Worm (Caenorhabditis elegans) whole organism, L2 larva: ENCODE results near the gene vha-5.

Source experiments
- C34F6.9 ChIP-seq: fragments of 150-350 bp; optimal IDR thresholded peaks from 2 replicates; lab custom pipeline; 2014; ENCODE audit warnings: missing biosample characterization, missing genetic modification characterization
- F13H6.1 ChIP-seq: sonication (generic microtip); optimal IDR thresholded peaks from 2 replicates; lab custom pipeline; 2016; ENCODE audit warnings: missing genetic modification characterization, missing compliant biosample characterization
- ZK546.5 ChIP-seq: sonication (generic microtip); optimal IDR thresholded peaks from 2 replicates; lab custom pipeline; 2017; ENCODE audit warnings: missing biosample characterization, missing genetic modification characterization
- aly-2 ChIP-seq: fragments of 150-350 bp; optimal IDR thresholded peaks from 2 replicates; lab custom pipeline; 2014; ENCODE audit warnings: missing biosample characterization, missing genetic modification characterization
- ama-1 ChIP-seq: fragments of 150-350 bp; optimal IDR thresholded peaks from 2 replicates; lab custom pipeline; 2018; ENCODE audit warnings: inconsistent platforms
- ceh-16 ChIP-seq: fragments of 150-350 bp; optimal IDR thresholded peaks from 2 replicates; lab custom pipeline; 2014; ENCODE audit warnings: missing biosample characterization, missing genetic modification characterization
- crh-2 ChIP-seq: sonication (generic microtip); optimal IDR thresholded peaks from 2 replicates; lab custom pipeline; 2017; ENCODE audit warnings: missing biosample characterization, missing genetic modification characterization
- egl-27 ChIP-seq: sonication (generic microtip); optimal IDR thresholded peaks from 3 replicates; lab custom pipeline; 2017; ENCODE audit warnings: missing biosample characterization, missing genetic modification reagents, missing genetic modification characterization
- elt-1 ChIP-seq: fragments of 150-350 bp; optimal IDR thresholded peaks from 2 replicates; lab custom pipeline; 2014; ENCODE audit warnings: missing biosample characterization, missing genetic modification characterization
- elt-3 ChIP-seq: sonication (generic microtip); optimal IDR thresholded peaks from 2 replicates; lab custom pipeline; 2017; ENCODE audit warnings: missing biosample characterization, missing genetic modification characterization
- fos-1 ChIP-seq: fragments of 150-350 bp; optimal IDR thresholded peaks from 2 replicates; lab custom pipeline; 2014; ENCODE audit warnings: missing biosample characterization, missing genetic modification characterization
- gmeb-1 ChIP-seq: fragments of 150-350 bp; optimal IDR thresholded peaks from 2 replicates; lab custom pipeline; 2014; ENCODE audit warnings: missing biosample characterization, missing genetic modification characterization
- lin-13 ChIP-seq: fragments of 150-350 bp; optimal IDR thresholded peaks from 2 replicates; lab custom pipeline; 2014; ENCODE audit warnings: missing biosample characterization, missing genetic modification reagents, missing genetic modification characterization
- lin-39 ChIP-seq: fragments of 150-350 bp; optimal IDR thresholded peaks from 2 replicates; lab custom pipeline; 2014; ENCODE audit warnings: missing biosample characterization, missing genetic modification reagents, missing genetic modification characterization
- lsy-2 ChIP-seq, 2 experiments: fragments of 150-350 bp in 1 of 2; sonication (generic microtip) in 1 of 2; optimal IDR thresholded peaks; 2 replicates each; lab custom pipeline; 2014 to 2017; ENCODE audit warnings: missing biosample characterization in 2 of 2, missing genetic modification characterization in 2 of 2
- mbf-1 ChIP-seq: sonication (generic microtip); optimal IDR thresholded peaks from 2 replicates; lab custom pipeline; 2017; ENCODE audit warnings: missing biosample characterization, missing genetic modification characterization
- nhr-10 ChIP-seq: sonication (generic microtip); optimal IDR thresholded peaks from 2 replicates; lab custom pipeline; 2017; ENCODE audit warnings: missing biosample characterization, missing genetic modification characterization
- nhr-11 ChIP-seq: fragments of 150-350 bp; optimal IDR thresholded peaks from 2 replicates; lab custom pipeline; 2014; ENCODE audit warnings: missing biosample characterization, missing genetic modification characterization
- nhr-12 ChIP-seq: fragments of 150-350 bp; optimal IDR thresholded peaks from 2 replicates; lab custom pipeline; 2014; ENCODE audit warnings: missing biosample characterization, missing genetic modification characterization
- nhr-129 ChIP-seq: fragments of 150-350 bp; optimal IDR thresholded peaks from 2 replicates; lab custom pipeline; 2014; ENCODE audit warnings: missing biosample characterization, missing genetic modification characterization
- nhr-25 ChIP-seq: fragments of 150-350 bp; sonication (generic microtip); optimal IDR thresholded peaks from 3 replicates; lab custom pipeline; 2014; ENCODE audit warnings: missing biosample characterization, missing genetic modification characterization
- nhr-6 ChIP-seq: fragments of 150-350 bp; optimal IDR thresholded peaks from 2 replicates; lab custom pipeline; 2014; ENCODE audit warnings: missing biosample characterization, missing genetic modification characterization
- nhr-77 ChIP-seq: fragments of 150-350 bp; optimal IDR thresholded peaks from 2 replicates; lab custom pipeline; 2014; ENCODE audit warnings: missing biosample characterization, missing genetic modification characterization
- peb-1 ChIP-seq: fragments of 150-350 bp; optimal IDR thresholded peaks from 2 replicates; lab custom pipeline; 2014; ENCODE audit warnings: missing biosample characterization, missing genetic modification characterization
- skn-1 ChIP-seq: sonication (generic microtip); optimal IDR thresholded peaks from 2 replicates; lab custom pipeline; 2017; ENCODE audit warnings: missing biosample characterization, missing genetic modification characterization
- sma-3 ChIP-seq: sonication (generic microtip); optimal IDR thresholded peaks from 2 replicates; lab custom pipeline; 2016; ENCODE audit warnings: missing genetic modification reagents, missing genetic modification characterization, missing compliant biosample characterization
- sma-9 ChIP-seq, 2 experiments: fragments of 150-350 bp in 1 of 2; sonication (generic microtip) in 1 of 2; optimal IDR thresholded peaks; 2 replicates each; lab custom pipeline; 2014 to 2016; ENCODE audit warnings: missing genetic modification characterization in 2 of 2, mild to moderate bottlenecking in 1 of 2, missing biosample characterization in 1 of 2, missing compliant biosample characterization in 1 of 2, missing genetic modification reagents in 1 of 2, moderate library complexity in 1 of 2
- snpc-4 ChIP-seq: fragments of 150-350 bp; optimal IDR thresholded peaks from 2 replicates; lab custom pipeline; 2014; ENCODE audit warnings: missing biosample characterization, missing genetic modification characterization
- unc-55 ChIP-seq: fragments of 150-350 bp; sonication (generic microtip); optimal IDR thresholded peaks from 3 replicates; lab custom pipeline; 2014; ENCODE audit warnings: missing biosample characterization, missing genetic modification reagents, missing genetic modification characterization
- unc-62 ChIP-seq: fragments of 150-350 bp; optimal IDR thresholded peaks from 2 replicates; lab custom pipeline; 2014; ENCODE audit warnings: missing biosample characterization, missing genetic modification reagents, missing genetic modification characterization
- zag-1 ChIP-seq: fragments of 150-350 bp; optimal IDR thresholded peaks from 2 replicates; lab custom pipeline; 2014; ENCODE audit warnings: missing biosample characterization, missing genetic modification characterization
- ztf-4 ChIP-seq: fragments of 150-350 bp; optimal IDR thresholded peaks from 2 replicates; lab custom pipeline; 2014; ENCODE audit warnings: missing biosample characterization, missing genetic modification characterization

The vha-5 gene

ce11 chrIV:8289580-8290323 is 14.0 kb upstream of the vha-5 start, which contains the start of gene daf-31:
Gene daf-31 (plus strand): TSS chrIV:8290273.
- peak; percentile 54 for TF ChIP-seq gmeb-1 (tag; lab: Kevin White, UChicago)
- peak; percentile 76 for TF ChIP-seq unc-55 (GFP tag; lab: Kevin White, UChicago)
- no peak for TF ChIP-seq lin-39 (tag; lab: Kevin White, UChicago)
- TF ChIP-seq lsy-2 (tag; optimal IDR thresholded peaks at IDR 0.05; lab: Kevin White, UChicago) = peak in 1 of 2 experiments; percentile 77
- TF ChIP-seq sma-9 (GFP tag; optimal IDR thresholded peaks at IDR 0.05; lab: Kevin White, UChicago) = peak; percentile 4
- no peak for TF ChIP-seq sma-9 (tag; optimal IDR thresholded peaks at IDR 0.05; lab: Kevin White, UChicago)
- TF ChIP-seq nhr-25 = no peak
- TF ChIP-seq nhr-129 = peak; percentile 57
- TF ChIP-seq aly-2 (tag; lab: Kevin White, UChicago) = no peak
- TF ChIP-seq F13H6.1 (tag; lab: Kevin White, UChicago) = peak; percentile 28
- TF ChIP-seq peb-1 (tag; lab: Kevin White, UChicago) = no peak
- TF ChIP-seq snpc-4 (tag; lab: Kevin White, UChicago) = no peak
- TF ChIP-seq C34F6.9 (tag; lab: Kevin White, UChicago) = peak; percentile 58
- TF ChIP-seq fos-1 (tag; lab: Kevin White, UChicago) = peak; percentile 31
- TF ChIP-seq sma-3 (GFP tag; lab: Kevin White, UChicago) = no peak
- TF ChIP-seq lin-13 (GFP tag; lab: Kevin White, UChicago) = peak; percentile 29
- TF ChIP-seq unc-62 (GFP tag; lab: Kevin White, UChicago) = no peak
- no peak for TF ChIP-seq nhr-11 (tag; lab: Kevin White, UChicago)
- TF ChIP-seq crh-2 (tag; lab: Kevin White, UChicago) = peak; percentile 19
- TF ChIP-seq mbf-1 = no peak

DNA sequence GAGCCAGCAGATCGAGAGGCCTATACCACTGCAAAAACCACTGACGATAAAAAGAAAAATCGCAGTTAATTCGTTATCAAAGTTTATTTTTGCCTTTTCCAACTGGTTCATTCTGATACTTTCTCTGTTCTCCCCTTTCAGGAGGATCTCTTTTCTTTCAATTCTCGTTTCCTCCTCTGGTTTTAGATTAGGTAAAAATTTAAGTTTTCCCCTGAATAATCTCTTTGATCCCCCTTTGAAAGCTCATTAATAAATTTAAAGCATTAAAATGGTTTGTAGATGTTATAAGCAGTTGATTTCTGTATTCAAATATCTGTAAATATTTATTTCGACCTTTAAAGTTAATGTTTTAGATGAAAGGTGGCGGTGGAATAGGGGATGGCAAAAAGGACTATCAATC is 12.5 kb upstream of the vha-5 start, which contains the start of gene K07H8.2:
TSS of gene K07H8.2 (plus strand) at position 301 of the 400 bp plus-strand sequence.
- TF ChIP-seq aly-2 (tag; lab: Kevin White, UChicago) (no peak), ama-1 (lab: Kevin White, UChicago) (no peak), sma-3 (GFP tag; lab: Kevin White, UChicago) (no peak), unc-62 (GFP tag; lab: Kevin White, UChicago) (no peak), zag-1 (tag; lab: Kevin White, UChicago) (no peak)
- TF ChIP-seq, all 48 proteins: peak for 0

DNA sequence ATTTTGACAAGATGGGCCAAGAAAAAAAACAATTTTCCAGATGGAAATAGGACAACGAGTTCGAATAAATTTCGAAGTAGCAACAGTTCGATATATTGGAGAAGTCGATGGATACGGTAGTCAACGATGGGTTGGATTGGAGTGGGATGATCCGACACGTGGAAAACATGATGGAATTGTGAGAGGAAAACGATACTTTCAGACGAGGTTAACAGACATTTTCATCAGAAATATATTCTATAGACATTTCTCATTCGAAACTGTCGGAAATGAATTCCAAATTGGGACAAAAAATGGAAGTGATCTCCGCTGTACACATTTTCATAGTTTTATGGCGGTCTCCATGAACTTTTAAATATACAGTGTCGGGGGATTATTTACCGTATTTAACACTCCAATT is 9.1 kb upstream of the vha-5 start, which contains the start of gene tbce-1:
TSS of gene tbce-1 (plus strand) at position 41 of the 400 bp plus-strand sequence.
- no peak for TF ChIP-seq ZK546.5
- no peak for TF ChIP-seq elt-1
- TF ChIP-seq nhr-6 (tag; lab: Kevin White, UChicago) = no peak
- TF ChIP-seq F13H6.1 (tag; lab: Kevin White, UChicago) = no peak
- TF ChIP-seq C34F6.9 (tag; lab: Kevin White, UChicago) = no peak
- no peak for TF ChIP-seq peb-1 (tag; lab: Kevin White, UChicago)
- no peak for TF ChIP-seq ztf-4 (tag; lab: Kevin White, UChicago)
- TF ChIP-seq zag-1 (tag; lab: Kevin White, UChicago) = no peak
- TF ChIP-seq skn-1 (tag; lab: Kevin White, UChicago) = no peak
- TF ChIP-seq elt-3 (tag; lab: Kevin White, UChicago) = no peak
- TF ChIP-seq egl-27 (tag; lab: Kevin White, UChicago) = no peak
- TF ChIP-seq nhr-25 = no peak
- no peak for TF ChIP-seq nhr-10 (tag; lab: Kevin White, UChicago)
- no peak for TF ChIP-seq snpc-4 (tag; lab: Kevin White, UChicago)

- TF ChIP-seq unc-55 (GFP tag; lab: Kevin White, UChicago) = no peak
- no peak for TF ChIP-seq lin-39 (tag; lab: Kevin White, UChicago)
- TF ChIP-seq C34F6.9 (tag; lab: Kevin White, UChicago) = no peak
- no peak for TF ChIP-seq nhr-6 (tag; lab: Kevin White, UChicago)
- TF ChIP-seq sma-3 (GFP tag; lab: Kevin White, UChicago) = no peak
- no peak for TF ChIP-seq F13H6.1 (tag; lab: Kevin White, UChicago)
- no peak for TF ChIP-seq snpc-4 (tag; lab: Kevin White, UChicago)
- TF ChIP-seq ceh-16 (tag; lab: Kevin White, UChicago) = no peak
- TF ChIP-seq nhr-10 (tag; lab: Kevin White, UChicago) = no peak
- TF ChIP-seq mbf-1 = no peak
- no peak for TF ChIP-seq nhr-77 (tag; lab: Kevin White, UChicago)
- TF ChIP-seq crh-2 (tag; lab: Kevin White, UChicago) = no peak
- TF ChIP-seq nhr-12 (tag; lab: Kevin White, UChicago) = no peak
Measured at ce11 chrIV:8297192-8297591, 6.6 kb upstream of the vha-5 start, which contains the start of gene nprl-3. Gene nprl-3 (plus strand): TSS chrIV:8297492.
